Worm (Caenorhabditis elegans) whole organism, young adult: ENCODE results near the gene H38K22.9.

Source experiments
- ZK185.1 ChIP-seq: sonication (generic microtip); optimal IDR thresholded peaks from 2 replicates; lab custom pipeline; 2016; ENCODE audit warnings: mild to moderate bottlenecking, missing genetic modification characterization, missing compliant biosample characterization; ENCODE audit not compliant: poor library complexity, severe bottlenecking
- ama-1 ChIP-seq, 3 experiments: fragments of 150-350 bp in 1 of 3; sonication (generic microtip) in 2 of 3; optimal IDR thresholded peaks; 2 replicates each; lab custom pipeline; 2014 to 2018; ENCODE audit warnings: missing biosample characterization in 2 of 3, missing genetic modification characterization in 2 of 3, missing genetic modification reagents in 2 of 3
- atf-7 ChIP-seq: sonication (generic microtip); optimal IDR thresholded peaks from 2 replicates; lab custom pipeline; 2017; ENCODE audit warnings: mild to moderate bottlenecking, missing genetic modification characterization, missing compliant biosample characterization
- madf-6 ChIP-seq: fragments of 200-800 bp; sonication (Bioruptor generic); IDR thresholded peaks from 2 replicates; pipeline ENCODE4 v1.3.6; 2022; ENCODE audit warnings: missing genetic modification reagents, missing genetic modification characterization, missing compliant biosample characterization

DNA sequence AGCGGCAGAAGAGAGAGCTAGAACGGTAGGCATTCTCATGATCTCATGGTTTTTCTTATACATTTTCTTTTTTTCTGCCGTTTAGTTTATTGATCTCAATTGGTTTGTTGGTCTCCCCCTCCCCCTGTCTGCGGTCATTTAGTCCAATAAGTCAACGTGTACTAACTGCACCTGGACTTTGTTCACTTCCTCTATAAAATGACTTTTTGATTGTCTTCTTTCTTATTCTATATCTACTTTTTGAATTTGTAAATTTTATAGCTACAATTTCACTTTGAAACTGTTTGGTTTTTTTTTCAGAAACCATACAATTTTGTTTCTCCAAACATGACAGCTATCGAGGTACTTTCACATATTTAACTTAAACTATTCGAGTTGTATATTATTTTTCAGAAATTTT is 43.7 kb downstream of the H38K22.9 start, which contains the start of gene ckb-2:
- TF ChIP-seq atf-7 (tag; lab: Kevin White, UChicago), result no peak
- no peak for TF ChIP-seq ama-1 (optimal IDR thresholded peaks at IDR 0.05; lab: Kevin White, UChicago)
- TF ChIP-seq ama-1 (GFP tag; optimal IDR thresholded peaks at IDR 0.05; lab: Kevin White, UChicago), result no peak
- TF ChIP-seq ZK185.1 (tag; lab: Kevin White, UChicago), result no peak
- no peak for TF ChIP-seq madf-6 (GFP tag; lab: Robert Waterston, UW)
